Fruit fly (Drosophila melanogaster) whole organism, adult: ENCODE data around the gene CG17145.

Source experiments
- CG11617 ChIP-seq: fragments of 200-800 bp; sonication (Bioruptor generic); optimal IDR thresholded peaks from 2 replicates; lab custom pipeline; 2017; ENCODE audit warnings: mild to moderate bottlenecking, missing biosample characterization, missing genetic modification reagents, missing genetic modification characterization
- CG12768 ChIP-seq: fragments of 200-800 bp; sonication (Bioruptor generic); optimal IDR thresholded peaks from 2 replicates; lab custom pipeline; 2017; ENCODE audit warnings: missing biosample characterization, missing genetic modification characterization, mild to moderate bottlenecking, moderate library complexity, missing genetic modification reagents
- CG14711 ChIP-seq: fragments of 200-800 bp; sonication (Bioruptor generic); optimal IDR thresholded peaks from 2 replicates; lab custom pipeline; 2018; ENCODE audit warnings: missing biosample characterization, mild to moderate bottlenecking, missing genetic modification characterization, moderate library complexity
- CG1620 ChIP-seq: fragments of 200-800 bp; sonication (Bioruptor generic); optimal IDR thresholded peaks from 2 replicates; lab custom pipeline; 2016; ENCODE audit warnings: missing biosample characterization, missing genetic modification characterization
- CG33017 ChIP-seq: fragments of 200-800 bp; sonication (Bioruptor generic); optimal IDR thresholded peaks from 2 replicates; lab custom pipeline; 2018; ENCODE audit warnings: missing biosample characterization, mild to moderate bottlenecking, missing genetic modification characterization, moderate library complexity
- CG5204 ChIP-seq: fragments of 200-800 bp; sonication (Bioruptor generic); optimal IDR thresholded peaks from 2 replicates; lab custom pipeline; 2016; ENCODE audit warnings: missing biosample characterization, missing genetic modification characterization
- CG7045 ChIP-seq: fragments of 200-800 bp; sonication (Bioruptor generic); optimal IDR thresholded peaks from 2 replicates; lab custom pipeline; 2017; ENCODE audit warnings: missing biosample characterization, mild to moderate bottlenecking, missing genetic modification characterization
- CG7101 ChIP-seq: fragments of 200-800 bp; sonication (Bioruptor generic); optimal IDR thresholded peaks from 2 replicates; lab custom pipeline; 2018; ENCODE audit warnings: missing biosample characterization, mild to moderate bottlenecking, missing genetic modification characterization, moderate library complexity
- Clk ChIP-seq: fragments of 200-800 bp; sonication (Bioruptor generic); optimal IDR thresholded peaks from 2 replicates; lab custom pipeline; 2017; ENCODE audit warnings: missing biosample characterization, missing genetic modification characterization
- Crg-1 ChIP-seq: fragments of 200-800 bp; sonication (Bioruptor generic); optimal IDR thresholded peaks from 2 replicates; lab custom pipeline; 2016; ENCODE audit warnings: missing biosample characterization, missing genetic modification characterization
- Hr96 ChIP-seq: fragments of 200-800 bp; sonication (Bioruptor generic); optimal IDR thresholded peaks from 2 replicates; lab custom pipeline; 2016; ENCODE audit warnings: missing biosample characterization, missing genetic modification characterization
- Mnt ChIP-seq: fragments of 200-800 bp; sonication (Bioruptor generic); optimal IDR thresholded peaks from 2 replicates; lab custom pipeline; 2016; ENCODE audit warnings: missing biosample characterization, mild to moderate bottlenecking, missing genetic modification characterization
- bab1 ChIP-seq: fragments of 200-800 bp; sonication (Bioruptor generic); optimal IDR thresholded peaks from 3 replicates; lab custom pipeline; 2019; ENCODE audit warnings: missing biosample characterization, mild to moderate bottlenecking, missing genetic modification characterization, moderate library complexity
- cic ChIP-seq: fragments of 200-800 bp; sonication (Bioruptor generic); optimal IDR thresholded peaks from 2 replicates; lab custom pipeline; 2017; ENCODE audit warnings: missing biosample characterization, mild to moderate bottlenecking, missing genetic modification characterization, moderate library complexity
- cnc ChIP-seq, 2 experiments: fragments of >200 bp; optimal IDR thresholded peaks; 2 replicates each; lab custom pipeline; 2017
- kay ChIP-seq: fragments of 200-800 bp; sonication (Bioruptor generic); peaks from one replicate; lab custom pipeline; 2016; ENCODE audit warnings: missing biosample characterization, missing genetic modification characterization, borderline replicate concordance
- ovo ChIP-seq: fragments of 200-800 bp; sonication (Bioruptor generic); optimal IDR thresholded peaks from 2 replicates; lab custom pipeline; 2016; ENCODE audit warnings: missing biosample characterization, missing genetic modification characterization
- pad ChIP-seq: fragments of 200-800 bp; sonication (Bioruptor generic); optimal IDR thresholded peaks from 3 replicates; lab custom pipeline; 2017; ENCODE audit warnings: missing biosample characterization, missing genetic modification characterization, mild to moderate bottlenecking, moderate library complexity, missing genetic modification reagents
- tj ChIP-seq: fragments of 200-800 bp; sonication (Bioruptor generic); optimal IDR thresholded peaks from 3 replicates; lab custom pipeline; 2017; ENCODE audit warnings: missing biosample characterization, mild to moderate bottlenecking, missing genetic modification characterization, moderate library complexity
- toe ChIP-seq: fragments of 200-800 bp; sonication (Bioruptor generic); optimal IDR thresholded peaks from 2 replicates; lab custom pipeline; 2016; ENCODE audit warnings: missing biosample characterization, missing genetic modification characterization

CG17145 gene

dm6 chr3L:20186294-20187020, 35.2 kb upstream of the CG17145 start:
- TF ChIP-seq CG12768, result no peak
- TF ChIP-seq toe (GFP tag; lab: Kevin White, UChicago), result no peak
- TF ChIP-seq Hr96 (GFP tag; lab: Kevin White, UChicago), result no peak
- peak; percentile 0 for TF ChIP-seq ovo (GFP tag; lab: Kevin White, UChicago)
- no peak for TF ChIP-seq Clk (GFP tag; lab: Kevin White, UChicago)
- TF ChIP-seq cnc (optimal IDR thresholded peaks at IDR 0.05; lab: Kevin White, UChicago), result no peak
- peak; percentile 28 for TF ChIP-seq Crg-1 (GFP tag; lab: Kevin White, UChicago)
- TF ChIP-seq cic (GFP tag; lab: Kevin White, UChicago), result peak; percentile 96
- no peak for TF ChIP-seq CG1620 (GFP tag; lab: Kevin White, UChicago)
- TF ChIP-seq bab1 (GFP tag; lab: Kevin White, UChicago), result no peak
- no peak for TF ChIP-seq CG7045 (GFP tag; lab: Kevin White, UChicago)
- no peak for TF ChIP-seq CG5204 (GFP tag; lab: Kevin White, UChicago)
- peak; percentile 16 for TF ChIP-seq pad (GFP tag; lab: Kevin White, UChicago)
- peak; percentile 53 for TF ChIP-seq tj

dm6 chr3L:20187885-20188570, 33.6 kb upstream of the CG17145 start, which contains the start of gene Ssk:
Gene Ssk (plus strand): TSS chr3L:20188522.
- TF ChIP-seq ovo (GFP tag; lab: Kevin White, UChicago), result peak; percentile 66
- TF ChIP-seq kay (GFP tag; lab: Kevin White, UChicago), result peak; percentile 97
- no peak for TF ChIP-seq Crg-1 (GFP tag; lab: Kevin White, UChicago)
- peak; percentile 37 for TF ChIP-seq CG33017 (tag; lab: Kevin White, UChicago)
- peak; percentile 33 for TF ChIP-seq Hr96 (GFP tag; lab: Kevin White, UChicago)
- TF ChIP-seq CG12768, result peak; percentile 32
- TF ChIP-seq cic (GFP tag; lab: Kevin White, UChicago), result peak; percentile 91
- peak; percentile 29 for TF ChIP-seq CG11617 (GFP tag; lab: Kevin White, UChicago)
- TF ChIP-seq Mnt, result no peak
- TF ChIP-seq tj, result peak; percentile 37
- TF ChIP-seq toe (GFP tag; lab: Kevin White, UChicago), result peak; percentile 60
- TF ChIP-seq CG7045 (GFP tag; lab: Kevin White, UChicago), result no peak

- TF ChIP-seq cic (GFP tag; lab: Kevin White, UChicago) (no peak), tj (no peak), kay (GFP tag; lab: Kevin White, UChicago) (peak; percentile 40), CG7045 (GFP tag; lab: Kevin White, UChicago) (no peak), CG1620 (GFP tag; lab: Kevin White, UChicago) (no peak)
Observed at dm6 chr3L:20191848-20192247, 29.8 kb upstream of the CG17145 start.

dm6 chr3L:20192872-20193747, 28.5 kb upstream of the CG17145 start:
- TF ChIP-seq Hr96 (GFP tag; lab: Kevin White, UChicago) (no peak), CG14711 (no peak), bab1 (GFP tag; lab: Kevin White, UChicago) (no peak), CG12768 (no peak), Clk (GFP tag; lab: Kevin White, UChicago) (no peak), tj (no peak), CG33017 (tag; lab: Kevin White, UChicago) (no peak), cnc (optimal IDR thresholded peaks at IDR 0.05; lab: Kevin White, UChicago) (no peak), Crg-1 (GFP tag; lab: Kevin White, UChicago) (no peak), CG5204 (GFP tag; lab: Kevin White, UChicago) (peak; percentile 55), kay (GFP tag; lab: Kevin White, UChicago) (no peak), CG7101 (tag; lab: Kevin White, UChicago) (peak; percentile 1), CG11617 (GFP tag; lab: Kevin White, UChicago) (peak; percentile 18), CG1620 (GFP tag; lab: Kevin White, UChicago) (no peak), ovo (GFP tag; lab: Kevin White, UChicago) (no peak), Mnt (no peak), CG7045 (GFP tag; lab: Kevin White, UChicago) (no peak), cic (GFP tag; lab: Kevin White, UChicago) (peak; percentile 5), toe (GFP tag; lab: Kevin White, UChicago) (no peak), pad (GFP tag; lab: Kevin White, UChicago) (no peak)

dm6 chr3L:20193748-20194058, 27.9 kb upstream of the CG17145 start:
- TF ChIP-seq cic (GFP tag; lab: Kevin White, UChicago) (no peak), kay (GFP tag; lab: Kevin White, UChicago) (peak; percentile 29)
